Comparison of ENCODE assay signal across 3 worm cellular contexts in the genomic region with DNA sequence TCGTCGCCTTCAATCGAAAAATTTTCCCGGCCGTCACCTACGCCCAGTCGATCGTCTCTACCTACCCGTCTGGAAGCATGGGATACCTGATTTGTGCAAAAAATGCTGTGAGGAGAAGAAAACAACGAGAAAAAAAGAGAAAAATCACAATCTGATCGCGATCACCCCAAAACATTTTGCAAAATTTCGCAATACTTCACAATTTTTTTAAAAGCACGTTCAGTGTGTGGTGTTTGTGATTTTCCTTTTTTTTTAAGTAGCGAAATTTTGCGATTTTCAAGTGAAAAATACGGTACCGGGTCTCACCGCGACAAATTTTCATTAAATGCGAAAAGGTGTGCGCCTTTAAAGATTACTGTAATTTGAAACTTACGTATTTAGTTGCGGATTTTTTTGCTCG.
TF ChIP-seq lines count a peak whose summit lies in the region.

No protein-coding gene starts in this region.

TF ChIP-seq in whole organism, L2 larva, 48 proteins besides CTCF, POLR2A, EP300 and RAD21:
- TF ChIP-seq ceh-16 (tag; optimal IDR thresholded peaks at IDR 0.05; lab: Kevin White, UChicago) (no peak), nhr-129 (tag; optimal IDR thresholded peaks at IDR 0.05; lab: Kevin White, UChicago) (peak; percentile 72), mab-5 (tag; optimal IDR thresholded peaks at IDR 0.05; lab: Kevin White, UChicago) (no peak), nhr-10 (tag; optimal IDR thresholded peaks at IDR 0.05; lab: Kevin White, UChicago) (no peak), snpc-4 (tag; optimal IDR thresholded peaks at IDR 0.05; lab: Kevin White, UChicago) (no peak), crh-2 (tag; optimal IDR thresholded peaks at IDR 0.05; lab: Kevin White, UChicago) (no peak), nhr-11 (tag; optimal IDR thresholded peaks at IDR 0.05; lab: Kevin White, UChicago) (no peak)
TF ChIP-seq in whole organism, L2 larva: peak in this region for 1.

TF ChIP-seq in whole organism, L4 larva, 104 proteins besides CTCF, POLR2A, EP300 and RAD21:
- TF ChIP-seq hif-1 (tag; optimal IDR thresholded peaks at IDR 0.05; lab: Kevin White, UChicago): peak in 1 of 2 experiments; percentile 37
- no peak for TF ChIP-seq zag-1 (tag; optimal IDR thresholded peaks at IDR 0.05; lab: Kevin White, UChicago)
- peak; percentile 87 for TF ChIP-seq zip-2 (tag; optimal IDR thresholded peaks at IDR 0.05; lab: Kevin White, UChicago)
- no peak for TF ChIP-seq skn-1 (tag; optimal IDR thresholded peaks at IDR 0.05; lab: Kevin White, UChicago)
TF ChIP-seq in whole organism, L4 larva: peak in this region for 2.

TF ChIP-seq in whole organism, young adult, 124 proteins besides CTCF, POLR2A, EP300 and RAD21:
- TF ChIP-seq ekl-4 (GFP tag; IDR thresholded peaks at IDR 0.05; lab: Robert Waterston, UW): no peak
- TF ChIP-seq cebp-1 (GFP tag; IDR thresholded peaks at IDR 0.05; lab: Robert Waterston, UW): peak; percentile 71; the same call in 1 of the 2 replicates
- peak; percentile 94 for TF ChIP-seq cebp-1 (tag; optimal IDR thresholded peaks at IDR 0.05; lab: Kevin White, UChicago)
- no peak for TF ChIP-seq tlf-1 (GFP tag; optimal IDR thresholded peaks at IDR 0.05; lab: Kevin White, UChicago)
